Worm (Caenorhabditis elegans): Measurements from ENCODE around the gene hil-3.

DNA sequence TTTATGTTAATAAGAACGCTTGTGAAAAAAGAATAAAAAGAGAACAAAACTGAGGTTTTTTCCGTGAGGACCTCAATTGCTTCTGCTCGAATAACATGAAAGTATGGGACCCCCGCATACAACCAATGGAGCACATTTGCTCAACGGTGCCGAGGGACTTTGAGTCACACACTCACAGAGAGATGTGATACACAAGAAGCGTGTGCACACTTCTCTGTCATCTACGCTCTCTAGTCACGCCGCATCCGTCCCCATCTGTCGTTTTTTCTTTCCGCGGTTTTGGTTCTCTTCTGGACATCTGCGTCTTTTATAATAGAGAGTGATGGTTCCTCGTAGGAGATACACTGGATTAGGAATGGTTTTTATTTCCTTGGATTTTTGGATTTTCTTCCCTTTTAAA is 47.0 kb downstream of the hil-3 start:
- no peak for TF ChIP-seq elt-1 (tag; optimal IDR thresholded peaks at IDR 0.05)
- no peak for TF ChIP-seq nhr-237 (tag; optimal IDR thresholded peaks at IDR 0.05)
- no peak for TF ChIP-seq ceh-82 (tag; optimal IDR thresholded peaks at IDR 0.05)
- TF ChIP-seq peb-1 (tag; optimal IDR thresholded peaks at IDR 0.05) = no peak
- TF ChIP-seq unc-62 (GFP tag; optimal IDR thresholded peaks at IDR 0.05) = no peak
- TF ChIP-seq ztf-4 (tag; optimal IDR thresholded peaks at IDR 0.05) = no peak
- TF ChIP-seq fos-1 (tag; optimal IDR thresholded peaks at IDR 0.05) = peak; percentile 15
- no peak for TF ChIP-seq ama-1 (optimal IDR thresholded peaks at IDR 0.05)
- no peak for TF ChIP-seq lin-39 (tag; optimal IDR thresholded peaks at IDR 0.05)
- peak; percentile 68 for TF ChIP-seq sma-9 (GFP tag; optimal IDR thresholded peaks at IDR 0.05)
- TF ChIP-seq sma-9 (tag; optimal IDR thresholded peaks at IDR 0.05) = no peak
- no peak for TF ChIP-seq blmp-1 (tag; optimal IDR thresholded peaks at IDR 0.05; ENCODE audit: insufficient read depth)
- TF ChIP-seq sma-3 (GFP tag; optimal IDR thresholded peaks at IDR 0.05) = no peak
- TF ChIP-seq egl-27 (tag; optimal IDR thresholded peaks at IDR 0.05) = no peak
